Fruit fly (Drosophila melanogaster) whole organism, prepupa: ENCODE measurements around the gene fz2.

ENCODE experiments used
- CG10669 ChIP-seq: fragments of 200-800 bp; sonication (Bioruptor generic); optimal IDR thresholded peaks from 3 replicates; lab custom pipeline; 2018; ENCODE audit warnings: missing biosample characterization, mild to moderate bottlenecking, missing genetic modification characterization, moderate library complexity
- CG15336 ChIP-seq: fragments of 200-800 bp; sonication (Bioruptor generic); IDR thresholded peaks from 2 replicates; pipeline ENCODE4 v1.3.6; 2022; ENCODE audit warnings: missing biosample characterization, missing genetic modification characterization
- CG6854 ChIP-seq: fragments of 200-800 bp; sonication (Bioruptor generic); optimal IDR thresholded peaks from 2 replicates; lab custom pipeline; 2017; ENCODE audit warnings: missing biosample characterization, mild to moderate bottlenecking, missing genetic modification characterization
- CG7368 ChIP-seq: fragments of 200-800 bp; sonication (Bioruptor generic); optimal IDR thresholded peaks from 3 replicates; lab custom pipeline; 2016; ENCODE audit warnings: missing biosample characterization, missing genetic modification characterization
- CG8319 ChIP-seq: fragments of 200-800 bp; sonication (Bioruptor generic); optimal IDR thresholded peaks from 3 replicates; lab custom pipeline; 2016; ENCODE audit warnings: missing biosample characterization, missing genetic modification characterization
- Eip75B ChIP-seq: fragments of 200-800 bp; sonication (Bioruptor generic); optimal IDR thresholded peaks from 3 replicates; lab custom pipeline; 2016; ENCODE audit warnings: missing biosample characterization, missing genetic modification characterization
- Ets96B ChIP-seq: fragments of 200-800 bp; optimal IDR thresholded peaks from 2 replicates; lab custom pipeline; 2019; ENCODE audit warnings: missing biosample characterization, mild to moderate bottlenecking, missing genetic modification characterization, moderate library complexity
- Hr39 ChIP-seq: fragments of 200-800 bp; sonication (Bioruptor generic); optimal IDR thresholded peaks from 2 replicates; lab custom pipeline; 2016; ENCODE audit warnings: missing biosample characterization, missing genetic modification characterization
- Smox ChIP-seq: fragments of 200-800 bp; sonication (Bioruptor generic); optimal IDR thresholded peaks from 3 replicates; lab custom pipeline; 2016; ENCODE audit warnings: missing biosample characterization, missing genetic modification characterization
- achi ChIP-seq: fragments of 200-800 bp; sonication (Bioruptor generic); optimal IDR thresholded peaks from 3 replicates; lab custom pipeline; 2016; ENCODE audit warnings: missing biosample characterization, missing genetic modification characterization
- dac ChIP-seq: fragments of 200-800 bp; sonication (Bioruptor generic); optimal IDR thresholded peaks from 2 replicates; lab custom pipeline; 2017; ENCODE audit warnings: missing biosample characterization, mild to moderate bottlenecking, missing genetic modification characterization
- fd85E ChIP-seq: fragments of 200-800 bp; sonication (Bioruptor generic); optimal IDR thresholded peaks from 3 replicates; lab custom pipeline; 2016; ENCODE audit warnings: missing biosample characterization, missing genetic modification characterization
- pdm3 ChIP-seq: fragments of 200-800 bp; sonication (Bioruptor generic); optimal IDR thresholded peaks from 3 replicates; lab custom pipeline; 2016; ENCODE audit warnings: missing biosample characterization, missing genetic modification characterization

DNA sequence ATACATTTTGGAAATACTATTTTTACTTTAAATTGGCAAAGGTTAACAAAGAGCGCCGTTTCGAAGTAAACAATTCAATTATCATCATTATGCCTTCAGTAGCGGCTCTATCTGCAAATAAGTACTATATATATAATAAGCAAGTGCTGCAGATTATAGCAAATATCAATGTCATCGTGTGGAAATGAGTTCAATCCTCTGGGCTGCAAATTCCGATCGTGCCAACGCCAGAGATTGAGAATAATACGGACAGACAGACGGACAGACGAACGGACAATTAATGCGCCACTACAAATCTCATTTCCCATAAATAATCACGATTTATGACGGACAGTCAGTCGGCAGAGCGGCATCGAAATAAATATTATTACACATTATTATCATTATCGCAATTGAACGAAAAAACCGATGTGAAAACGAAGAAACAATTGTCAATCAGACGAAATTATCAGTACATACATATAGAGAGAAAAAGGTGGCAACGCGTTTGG lies 60.9 kb downstream of the fz2 start:
- no peak for TF ChIP-seq CG6854 (GFP tag; lab: Kevin White, UChicago)
- TF ChIP-seq pdm3 (GFP tag; lab: Kevin White, UChicago) = no peak
- TF ChIP-seq Smox (GFP tag; lab: Kevin White, UChicago) = no peak
- TF ChIP-seq fd85E (GFP tag; lab: Kevin White, UChicago) = no peak
- TF ChIP-seq Ets96B = no peak
- TF ChIP-seq CG7368 (GFP tag; lab: Kevin White, UChicago) = no peak
- no peak for TF ChIP-seq CG15336 (GFP tag; lab: Robert Waterston, UW)
- no peak for TF ChIP-seq CG10669
- no peak for TF ChIP-seq CG8319 (GFP tag; lab: Kevin White, UChicago)
- TF ChIP-seq Eip75B (GFP tag; lab: Kevin White, UChicago) = no peak
- TF ChIP-seq Hr39 (GFP tag; lab: Kevin White, UChicago) = no peak
- no peak for TF ChIP-seq achi (GFP tag; lab: Kevin White, UChicago)
- no peak for TF ChIP-seq dac (GFP tag; lab: Kevin White, UChicago)
